Fruit fly (Drosophila melanogaster) whole organism, embryonic: ENCODE results near the gene Ms.
A peak's percentile ranks its signal among the peaks of the same experiment; 100 is the strongest.

Source experiments
- ATbp ChIP-seq: fragments of 200-800 bp; sonication (Bioruptor generic); optimal IDR thresholded peaks from 2 replicates; lab custom pipeline; 2017; ENCODE audit warnings: missing biosample characterization, mild to moderate bottlenecking, missing genetic modification characterization, missing genetic modification reagents
- Abd-B ChIP-seq: fragments of 200-800 bp; sonication (Bioruptor generic); optimal IDR thresholded peaks from 2 replicates; lab custom pipeline; 2018; ENCODE audit warnings: missing biosample characterization, mild to moderate bottlenecking, missing genetic modification characterization, moderate library complexity
- Aef1 ChIP-seq: fragments of 200-800 bp; sonication (Bioruptor generic); IDR thresholded peaks from 3 replicates; pipeline ENCODE4 v1.3.6; 2022; ENCODE audit warnings: missing biosample characterization, missing genetic modification characterization
- Blimp-1 ChIP-seq: fragments of 200-800 bp; sonication (Bioruptor generic); optimal IDR thresholded peaks from 3 replicates; lab custom pipeline; 2018; ENCODE audit warnings: missing biosample characterization, missing genetic modification characterization, mild to moderate bottlenecking, moderate library complexity, missing genetic modification reagents
- BtbVII ChIP-seq: fragments of 200-800 bp; sonication (Bioruptor generic); optimal IDR thresholded peaks from 3 replicates; lab custom pipeline; 2017; ENCODE audit warnings: missing biosample characterization, mild to moderate bottlenecking, missing genetic modification characterization
- CG1024 ChIP-seq: fragments of 200-800 bp; sonication (Bioruptor generic); IDR thresholded peaks from 2 replicates; pipeline ENCODE4 v1.3.6; 2022; ENCODE audit warnings: missing biosample characterization, missing genetic modification characterization
- CG11085 ChIP-seq: fragments of 200-800 bp; sonication (Bioruptor generic); IDR thresholded peaks from 2 replicates; pipeline ENCODE4 v1.3.6; 2022; ENCODE audit warnings: missing biosample characterization, missing genetic modification characterization
- CG11398 ChIP-seq: fragments of 200-800 bp; sonication (Bioruptor generic); optimal IDR thresholded peaks from 2 replicates; lab custom pipeline; 2016; ENCODE audit warnings: missing biosample characterization, missing genetic modification characterization
- CG12299 ChIP-seq: fragments of 200-800 bp; sonication (Bioruptor generic); optimal IDR thresholded peaks from 2 replicates; lab custom pipeline; 2018; ENCODE audit warnings: missing biosample characterization, mild to moderate bottlenecking, missing genetic modification characterization
- CG14441 ChIP-seq: fragments of 200-800 bp; sonication (Bioruptor generic); IDR thresholded peaks from 2 replicates; pipeline ENCODE4 v1.3.6; 2022; ENCODE audit warnings: missing biosample characterization, missing genetic modification characterization
- CG14860 ChIP-seq: fragments of 200-800 bp; sonication (Bioruptor generic); IDR thresholded peaks from 3 replicates; pipeline ENCODE4 v1.3.6; 2022; ENCODE audit warnings: missing biosample characterization, missing genetic modification characterization; ENCODE audit not compliant: partially characterized antibody
- CG15269 ChIP-seq: fragments of 200-800 bp; sonication (Bioruptor generic); optimal IDR thresholded peaks from 2 replicates; lab custom pipeline; 2018; ENCODE audit warnings: missing biosample characterization, mild to moderate bottlenecking, missing genetic modification characterization, moderate library complexity
- CG15479 ChIP-seq: fragments of 200-800 bp; sonication (Bioruptor generic); optimal IDR thresholded peaks from 3 replicates; lab custom pipeline; 2019; ENCODE audit warnings: missing biosample characterization, mild to moderate bottlenecking, missing genetic modification characterization, moderate library complexity
- CG15601 ChIP-seq: fragments of 200-800 bp; sonication (Bioruptor generic); optimal IDR thresholded peaks from 3 replicates; lab custom pipeline; 2019; ENCODE audit warnings: missing biosample characterization, mild to moderate bottlenecking, missing genetic modification characterization, moderate library complexity
- CG17385 ChIP-seq: fragments of 200-800 bp; sonication (Bioruptor generic); optimal IDR thresholded peaks from 3 replicates; lab custom pipeline; 2018; ENCODE audit warnings: missing biosample characterization, mild to moderate bottlenecking, missing genetic modification characterization
- CG17612 ChIP-seq: fragments of 200-800 bp; sonication (Bioruptor generic); IDR thresholded peaks from 2 replicates; pipeline ENCODE4 v1.3.6; 2022; ENCODE audit warnings: missing biosample characterization, missing genetic modification characterization
- CG17829 ChIP-seq: fragments of 200-800 bp; optimal IDR thresholded peaks from 2 replicates; lab custom pipeline; 2019; ENCODE audit warnings: missing biosample characterization, mild to moderate bottlenecking, missing genetic modification characterization, moderate library complexity
- CG31365 ChIP-seq: fragments of 200-800 bp; sonication (Bioruptor generic); optimal IDR thresholded peaks from 2 replicates; lab custom pipeline; 2018; ENCODE audit warnings: missing biosample characterization, mild to moderate bottlenecking, missing genetic modification characterization
- CG3281 ChIP-seq: fragments of 200-800 bp; sonication (Bioruptor generic); optimal IDR thresholded peaks from 3 replicates; lab custom pipeline; 2017; ENCODE audit warnings: missing biosample characterization, mild to moderate bottlenecking, missing genetic modification characterization
- CG4617 ChIP-seq: fragments of 200-800 bp; sonication (Bioruptor generic); optimal IDR thresholded peaks from 3 replicates; lab custom pipeline; 2016; ENCODE audit warnings: missing biosample characterization, missing genetic modification characterization, borderline replicate concordance
- CG7963 ChIP-seq: fragments of 200-800 bp; sonication (Bioruptor generic); IDR thresholded peaks from 3 replicates; pipeline ENCODE4 v1.3.6; 2022; ENCODE audit warnings: missing biosample characterization, missing genetic modification characterization; ENCODE audit not compliant: partially characterized antibody
- CG8388 ChIP-seq: fragments of 200-800 bp; sonication (Bioruptor generic); optimal IDR thresholded peaks from 2 replicates; lab custom pipeline; 2019; ENCODE audit warnings: missing biosample characterization, mild to moderate bottlenecking, missing genetic modification characterization, moderate library complexity
- CG8924 ChIP-seq: fragments of 200-800 bp; optimal IDR thresholded peaks from 3 replicates; lab custom pipeline; 2019; ENCODE audit warnings: missing biosample characterization, mild to moderate bottlenecking, missing genetic modification characterization, moderate library complexity
- CG9797 ChIP-seq: fragments of 200-800 bp; sonication (Bioruptor generic); optimal IDR thresholded peaks from 3 replicates; lab custom pipeline; 2018; ENCODE audit warnings: missing biosample characterization, mild to moderate bottlenecking, missing genetic modification characterization
- CG9932 ChIP-seq: fragments of 200-800 bp; sonication (Bioruptor generic); IDR thresholded peaks from 2 replicates; pipeline ENCODE4 v1.3.6; 2022; ENCODE audit warnings: missing biosample characterization, missing genetic modification characterization
- Fer2 ChIP-seq: fragments of 200-800 bp; sonication (Bioruptor generic); optimal IDR thresholded peaks from 2 replicates; lab custom pipeline; 2018; ENCODE audit warnings: missing biosample characterization, mild to moderate bottlenecking, missing genetic modification characterization, moderate library complexity
- HHEX ChIP-seq: fragments of 200-800 bp; sonication (Bioruptor generic); optimal IDR thresholded peaks from 3 replicates; lab custom pipeline; 2017; ENCODE audit warnings: missing biosample characterization, mild to moderate bottlenecking, missing genetic modification characterization, missing genetic modification reagents
- Hmx ChIP-seq: fragments of 200-800 bp; sonication (Bioruptor generic); optimal IDR thresholded peaks from 2 replicates; lab custom pipeline; 2016; ENCODE audit warnings: missing biosample characterization, missing genetic modification characterization
- Lpt ChIP-seq: fragments of >200 bp; optimal IDR thresholded peaks from 2 replicates; lab custom pipeline; 2018; ENCODE audit warnings: missing biosample characterization, missing genetic modification characterization
- Max ChIP-seq: fragments of 200-800 bp; sonication (Bioruptor generic); optimal IDR thresholded peaks from 2 replicates; lab custom pipeline; 2016; ENCODE audit warnings: missing biosample characterization, mild to moderate bottlenecking, missing genetic modification characterization
- Sox102F ChIP-seq: fragments of 200-800 bp; sonication (Bioruptor generic); optimal IDR thresholded peaks from 2 replicates; lab custom pipeline; 2018; ENCODE audit warnings: missing biosample characterization, mild to moderate bottlenecking, missing genetic modification characterization, moderate library complexity
- Spps ChIP-seq: fragments of 200-800 bp; sonication (Bioruptor generic); optimal IDR thresholded peaks from 2 replicates; lab custom pipeline; 2018; ENCODE audit warnings: missing biosample characterization, mild to moderate bottlenecking, missing genetic modification characterization
- Usf ChIP-seq: fragments of 200-800 bp; sonication (Bioruptor generic); optimal IDR thresholded peaks from 2 replicates; lab custom pipeline; 2017; ENCODE audit warnings: missing genotype, missing biosample characterization, missing genetic modification characterization
- aop ChIP-seq: fragments of 200-800 bp; sonication (Bioruptor generic); IDR thresholded peaks from 2 replicates; pipeline ENCODE4 v1.3.6; 2022; ENCODE audit warnings: missing biosample characterization, missing genetic modification characterization
- az2 ChIP-seq: fragments of 200-800 bp; sonication (Bioruptor generic); optimal IDR thresholded peaks from 3 replicates; lab custom pipeline; 2016; ENCODE audit warnings: missing biosample characterization, missing genetic modification characterization
- bab2 ChIP-seq: fragments of 200-800 bp; sonication (Bioruptor generic); optimal IDR thresholded peaks from 2 replicates; lab custom pipeline; 2016; ENCODE audit warnings: missing biosample characterization, missing genetic modification characterization
- caup ChIP-seq: fragments of 200-800 bp; sonication (Bioruptor generic); optimal IDR thresholded peaks from 3 replicates; lab custom pipeline; 2017; ENCODE audit warnings: missing biosample characterization, mild to moderate bottlenecking, missing genetic modification characterization, moderate library complexity; ENCODE audit not compliant: severe bottlenecking
- ci ChIP-seq: fragments of 200-800 bp; sonication (Bioruptor generic); IDR thresholded peaks from 3 replicates; pipeline ENCODE4 v1.3.6; 2022; ENCODE audit warnings: missing biosample characterization, missing genetic modification characterization
- dysf ChIP-seq: fragments of 200-800 bp; sonication (Bioruptor generic); IDR thresholded peaks from 3 replicates; pipeline ENCODE4 v1.3.6; 2022; ENCODE audit warnings: missing biosample characterization, missing genetic modification characterization
- h ChIP-seq: fragments of >200 bp; optimal IDR thresholded peaks from 2 replicates; lab custom pipeline; 2017
- knrl ChIP-seq: fragments of 200-800 bp; sonication (Bioruptor generic); IDR thresholded peaks from 3 replicates; pipeline ENCODE4 v1.3.6; 2022; ENCODE audit warnings: missing biosample characterization, missing genetic modification characterization; ENCODE audit not compliant: partially characterized antibody
- nau ChIP-seq: fragments of 200-800 bp; sonication (Bioruptor generic); optimal IDR thresholded peaks from 3 replicates; lab custom pipeline; 2017; ENCODE audit warnings: missing biosample characterization, mild to moderate bottlenecking, missing genetic modification characterization, missing genetic modification reagents
- nerfin-1 ChIP-seq: fragments of 200-800 bp; sonication (Bioruptor generic); optimal IDR thresholded peaks from 3 replicates; lab custom pipeline; 2019; ENCODE audit warnings: missing biosample characterization, mild to moderate bottlenecking, missing genetic modification characterization, moderate library complexity
- slbo ChIP-seq: fragments of 200-800 bp; sonication (Bioruptor generic); IDR thresholded peaks from 2 replicates; pipeline ENCODE4 v1.3.6; 2022; ENCODE audit warnings: missing biosample characterization, missing genetic modification characterization
- sqz ChIP-seq: fragments of 200-800 bp; sonication (Bioruptor generic); optimal IDR thresholded peaks from 3 replicates; lab custom pipeline; 2018; ENCODE audit warnings: missing biosample characterization, mild to moderate bottlenecking, missing genetic modification characterization
- unc-4 ChIP-seq: fragments of 200-800 bp; sonication (Bioruptor generic); IDR thresholded peaks from 2 replicates; pipeline ENCODE4 v1.3.6; 2022; ENCODE audit warnings: missing biosample characterization, missing genetic modification characterization; ENCODE audit not compliant: partially characterized antibody
- zen2 ChIP-seq: fragments of 200-800 bp; sonication (Bioruptor generic); IDR thresholded peaks from 3 replicates; pipeline ENCODE4 v1.3.6; 2022; ENCODE audit warnings: missing biosample characterization, missing genetic modification characterization; ENCODE audit not compliant: partially characterized antibody
- zfh2 ChIP-seq: fragments of 200-800 bp; sonication (Bioruptor generic); optimal IDR thresholded peaks from 2 replicates; lab custom pipeline; 2016; ENCODE audit warnings: missing biosample characterization, missing genetic modification characterization

Gene Ms

dm6 chr3R:24294784-24295555 is 46.4 kb upstream of the Ms start, which contains the start of gene crb (continued):
- TF ChIP-seq ci (GFP tag; lab: Robert Waterston, UW), result peak; percentile 84
- TF ChIP-seq slbo, result peak; percentile 64
- TF ChIP-seq caup (GFP tag; lab: Kevin White, UChicago), result peak; percentile 67
- peak; percentile 48; the same call in 2 of the 3 replicates for TF ChIP-seq dysf (GFP tag; lab: Robert Waterston, UW)
- TF ChIP-seq zen2 (GFP tag; lab: Robert Waterston, UW), result peak; percentile 53; the same call in 2 of the 3 replicates
- TF ChIP-seq knrl (GFP tag; lab: Robert Waterston, UW), result no peak; the same call in 1 of the 3 replicates
- TF ChIP-seq CG4617, result peak; percentile 15
- peak; percentile 1 for TF ChIP-seq Sox102F (GFP tag; lab: Kevin White, UChicago)
- TF ChIP-seq CG15479 (GFP tag; lab: Kevin White, UChicago), result peak; percentile 21
- peak; percentile 37 for TF ChIP-seq BtbVII (GFP tag; lab: Kevin White, UChicago)
- peak; percentile 77 for TF ChIP-seq sqz (GFP tag; lab: Kevin White, UChicago)
- TF ChIP-seq CG15601 (tag; lab: Kevin White, UChicago), result peak; percentile 40
- TF ChIP-seq CG12299 (tag; lab: Kevin White, UChicago), result peak; percentile 64
- TF ChIP-seq Spps (tag; lab: Kevin White, UChicago), result no peak
- TF ChIP-seq h (lab: Kevin White, UChicago), result no peak
- TF ChIP-seq Fer2 (tag; lab: Kevin White, UChicago), result no peak
- TF ChIP-seq Aef1 (GFP tag; lab: Robert Waterston, UW), result no peak
- peak; percentile 60 for TF ChIP-seq CG15269 (tag; lab: Kevin White, UChicago)
- TF ChIP-seq CG8388 (GFP tag; lab: Kevin White, UChicago), result peak; percentile 14
- TF ChIP-seq Blimp-1 (GFP tag; lab: Kevin White, UChicago), result no peak
- TF ChIP-seq CG9932 (GFP tag; lab: Robert Waterston, UW), result peak; percentile 63; the same call in 1 of the 2 replicates
- TF ChIP-seq Abd-B (GFP tag; lab: Kevin White, UChicago), result peak; percentile 17
- TF ChIP-seq zfh2, result peak; percentile 35
- peak; percentile 12 for TF ChIP-seq nau
- TF ChIP-seq CG17612 (GFP tag; lab: Robert Waterston, UW), result no peak
- no peak for TF ChIP-seq ATbp (GFP tag; lab: Kevin White, UChicago)
- TF ChIP-seq Hmx (GFP tag; lab: Kevin White, UChicago), result no peak
- no peak for TF ChIP-seq CG11085 (GFP tag; lab: Robert Waterston, UW)
- no peak for TF ChIP-seq Usf (GFP tag; lab: Kevin White, UChicago)
- no peak for TF ChIP-seq Lpt (GFP tag; lab: Kevin White, UChicago)
- peak; percentile 46 for TF ChIP-seq nerfin-1
- peak; percentile 33 for TF ChIP-seq CG8924
- TF ChIP-seq CG31365 (tag; lab: Kevin White, UChicago), result peak; percentile 11
- TF ChIP-seq CG7963 (GFP tag; lab: Robert Waterston, UW), result peak; percentile 42; the same call in 1 of the 3 replicates
- TF ChIP-seq CG17829 (tag; lab: Kevin White, UChicago), result peak; percentile 59
- TF ChIP-seq aop (GFP tag; lab: Robert Waterston, UW), result no peak
- TF ChIP-seq HHEX, result no peak
- TF ChIP-seq CG3281 (GFP tag; lab: Kevin White, UChicago), result peak; percentile 43
- TF ChIP-seq CG1024, result no peak; the same call in 1 of the 2 replicates
- no peak for TF ChIP-seq unc-4 (GFP tag; lab: Robert Waterston, UW)
- TF ChIP-seq CG17385, result peak; percentile 38
- peak; percentile 40; the same call in 1 of the 2 replicates for TF ChIP-seq CG14441 (GFP tag; lab: Robert Waterston, UW)
- TF ChIP-seq CG11398 (GFP tag; lab: Kevin White, UChicago), result no peak
- peak; percentile 43 for TF ChIP-seq Max
- peak; percentile 71 for TF ChIP-seq CG9797 (GFP tag; lab: Kevin White, UChicago)
- peak; percentile 37 for TF ChIP-seq az2 (GFP tag; lab: Kevin White, UChicago)
- TF ChIP-seq bab2 (GFP tag; lab: Kevin White, UChicago), result no peak
- TF ChIP-seq CG14860 (GFP tag; lab: Robert Waterston, UW), result peak; percentile 38; the same call in 1 of the 3 replicates
